Fruit fly (Drosophila melanogaster) whole organism, prepupa: ENCODE data around the gene CG14565.
A peak's percentile ranks its signal among the peaks of the same experiment; 100 is the strongest.

Source experiments
- CG10631 ChIP-seq: fragments of 200-800 bp; sonication (Bioruptor generic); optimal IDR thresholded peaks from 2 replicates; lab custom pipeline; 2016; ENCODE audit warnings: missing biosample characterization, missing genetic modification characterization
- CG10669 ChIP-seq: fragments of 200-800 bp; sonication (Bioruptor generic); optimal IDR thresholded peaks from 3 replicates; lab custom pipeline; 2018; ENCODE audit warnings: missing biosample characterization, mild to moderate bottlenecking, missing genetic modification characterization, moderate library complexity
- CG11762 ChIP-seq: fragments of 200-800 bp; sonication (Bioruptor generic); optimal IDR thresholded peaks from 3 replicates; lab custom pipeline; 2016; ENCODE audit warnings: missing biosample characterization, missing genetic modification characterization; ENCODE audit not compliant: insufficient read depth
- CG11902 ChIP-seq: fragments of 200-800 bp; sonication (Bioruptor generic); optimal IDR thresholded peaks from 3 replicates; lab custom pipeline; 2016; ENCODE audit warnings: missing biosample characterization, missing genetic modification characterization
- CG15336 ChIP-seq: fragments of 200-800 bp; sonication (Bioruptor generic); IDR thresholded peaks from 2 replicates; pipeline ENCODE4 v1.3.6; 2022; ENCODE audit warnings: missing biosample characterization, missing genetic modification characterization
- CG1621 ChIP-seq: fragments of 200-800 bp; sonication (Bioruptor generic); optimal IDR thresholded peaks from 3 replicates; lab custom pipeline; 2018; ENCODE audit warnings: missing biosample characterization, mild to moderate bottlenecking, missing genetic modification characterization
- CG16779 ChIP-seq: fragments of 200-800 bp; sonication (Bioruptor generic); optimal IDR thresholded peaks from 3 replicates; lab custom pipeline; 2017; ENCODE audit warnings: missing biosample characterization, mild to moderate bottlenecking, missing genetic modification characterization
- CG31627 ChIP-seq: fragments of 200-800 bp; sonication (Bioruptor generic); optimal IDR thresholded peaks from 3 replicates; lab custom pipeline; 2016; ENCODE audit warnings: missing biosample characterization, missing genetic modification characterization
- CG32006 ChIP-seq: fragments of 200-800 bp; sonication (Bioruptor generic); optimal IDR thresholded peaks from 3 replicates; lab custom pipeline; 2017; ENCODE audit warnings: missing biosample characterization, mild to moderate bottlenecking, missing genetic modification characterization
- CG3919 ChIP-seq: fragments of 200-800 bp; sonication (Bioruptor generic); optimal IDR thresholded peaks from 3 replicates; lab custom pipeline; 2016; ENCODE audit warnings: missing biosample characterization, missing genetic modification characterization
- CG6163 ChIP-seq: fragments of 200-800 bp; sonication (Bioruptor generic); IDR thresholded peaks from 3 replicates; pipeline ENCODE4 v1.3.6; 2022; ENCODE audit warnings: missing biosample characterization, missing genetic modification characterization
- CG6808 ChIP-seq: fragments of 200-800 bp; sonication (Bioruptor generic); optimal IDR thresholded peaks from 3 replicates; lab custom pipeline; 2017; ENCODE audit warnings: missing biosample characterization, missing genetic modification characterization, mild to moderate bottlenecking, moderate library complexity, missing genetic modification reagents
- CG6854 ChIP-seq: fragments of 200-800 bp; sonication (Bioruptor generic); optimal IDR thresholded peaks from 2 replicates; lab custom pipeline; 2017; ENCODE audit warnings: missing biosample characterization, mild to moderate bottlenecking, missing genetic modification characterization
- CG8119 ChIP-seq: fragments of 200-800 bp; sonication (Bioruptor generic); IDR thresholded peaks from 3 replicates; pipeline ENCODE4 v1.3.6; 2022; ENCODE audit warnings: missing biosample characterization, missing genetic modification characterization
- CG8319 ChIP-seq: fragments of 200-800 bp; sonication (Bioruptor generic); optimal IDR thresholded peaks from 3 replicates; lab custom pipeline; 2016; ENCODE audit warnings: missing biosample characterization, missing genetic modification characterization
- Eip75B ChIP-seq: fragments of 200-800 bp; sonication (Bioruptor generic); optimal IDR thresholded peaks from 3 replicates; lab custom pipeline; 2016; ENCODE audit warnings: missing biosample characterization, missing genetic modification characterization
- Eip78C ChIP-seq: fragments of 200-800 bp; sonication (Bioruptor generic); peaks from one replicate; lab custom pipeline; 2016; ENCODE audit warnings: missing biosample characterization, missing genetic modification characterization
- Eip93F ChIP-seq: fragments of 200-800 bp; sonication (Bioruptor generic); optimal IDR thresholded peaks from 2 replicates; lab custom pipeline; 2016; ENCODE audit warnings: missing biosample characterization, mild to moderate bottlenecking, missing genetic modification characterization
- Ets21C ChIP-seq: fragments of 200-800 bp; sonication (Bioruptor generic); optimal IDR thresholded peaks from 3 replicates; lab custom pipeline; 2016; ENCODE audit warnings: missing biosample characterization, missing genetic modification characterization
- Ets96B ChIP-seq: fragments of 200-800 bp; optimal IDR thresholded peaks from 2 replicates; lab custom pipeline; 2019; ENCODE audit warnings: missing biosample characterization, mild to moderate bottlenecking, missing genetic modification characterization, moderate library complexity
- Hr38 ChIP-seq: sonication (Bioruptor generic); optimal IDR thresholded peaks from 2 replicates; lab custom pipeline; 2016; ENCODE audit warnings: missing biosample characterization, missing genetic modification characterization
- Hr4 ChIP-seq: fragments of 200-800 bp; sonication (Bioruptor generic); optimal IDR thresholded peaks from 3 replicates; lab custom pipeline; 2016; ENCODE audit warnings: missing biosample characterization, missing genetic modification characterization
- Lpt ChIP-seq: fragments of 200-800 bp; sonication (Bioruptor generic); optimal IDR thresholded peaks from 3 replicates; lab custom pipeline; 2016; ENCODE audit warnings: missing biosample characterization, missing genetic modification characterization
- Met ChIP-seq: fragments of 200-800 bp; sonication (Bioruptor generic); optimal IDR thresholded peaks from 3 replicates; lab custom pipeline; 2016; ENCODE audit warnings: missing biosample characterization, missing genetic modification characterization
- OdsH ChIP-seq: fragments of 200-800 bp; sonication (Bioruptor generic); optimal IDR thresholded peaks from 3 replicates; lab custom pipeline; 2016; ENCODE audit warnings: missing biosample characterization, missing genetic modification characterization
- Sox102F ChIP-seq: fragments of 200-800 bp; sonication (Bioruptor generic); optimal IDR thresholded peaks from 2 replicates; lab custom pipeline; 2016; ENCODE audit warnings: missing biosample characterization, mild to moderate bottlenecking, missing genetic modification characterization
- Sox15 ChIP-seq: fragments of 200-800 bp; sonication (Bioruptor generic); optimal IDR thresholded peaks from 3 replicates; lab custom pipeline; 2016; ENCODE audit warnings: missing biosample characterization, missing genetic modification characterization
- cyc ChIP-seq: fragments of 200-800 bp; sonication (Bioruptor generic); optimal IDR thresholded peaks from 3 replicates; lab custom pipeline; 2016; ENCODE audit warnings: missing biosample characterization, missing genetic modification characterization
- dac ChIP-seq: fragments of 200-800 bp; sonication (Bioruptor generic); optimal IDR thresholded peaks from 2 replicates; lab custom pipeline; 2017; ENCODE audit warnings: missing biosample characterization, mild to moderate bottlenecking, missing genetic modification characterization
- eg ChIP-seq: fragments of 200-800 bp; sonication (Bioruptor generic); IDR thresholded peaks from 3 replicates; pipeline ENCODE4 v1.3.6; 2022; ENCODE audit warnings: missing biosample characterization, missing genetic modification characterization
- esn ChIP-seq: fragments of 200-800 bp; sonication (Bioruptor generic); optimal IDR thresholded peaks from 2 replicates; lab custom pipeline; 2016; ENCODE audit warnings: missing biosample characterization, mild to moderate bottlenecking, missing genetic modification characterization, moderate library complexity
- fd59A ChIP-seq: fragments of 200-800 bp; sonication (Bioruptor generic); optimal IDR thresholded peaks from 2 replicates; lab custom pipeline; 2017; ENCODE audit warnings: missing biosample characterization, mild to moderate bottlenecking, missing genetic modification characterization, missing genetic modification reagents
- fd85E ChIP-seq: fragments of 200-800 bp; sonication (Bioruptor generic); optimal IDR thresholded peaks from 3 replicates; lab custom pipeline; 2016; ENCODE audit warnings: missing biosample characterization, missing genetic modification characterization
- fkh ChIP-seq: fragments of 200-800 bp; sonication (Bioruptor generic); optimal IDR thresholded peaks from 3 replicates; lab custom pipeline; 2017; ENCODE audit warnings: missing biosample characterization, mild to moderate bottlenecking, missing genetic modification characterization, moderate library complexity
- lz ChIP-seq: fragments of 200-800 bp; sonication (Bioruptor generic); optimal IDR thresholded peaks from 3 replicates; lab custom pipeline; 2016; ENCODE audit warnings: missing biosample characterization, missing genetic modification characterization
- net ChIP-seq: fragments of 200-800 bp; sonication (Bioruptor generic); optimal IDR thresholded peaks from 3 replicates; lab custom pipeline; 2016; ENCODE audit warnings: missing biosample characterization, missing genetic modification characterization
- pdm3 ChIP-seq: fragments of 200-800 bp; sonication (Bioruptor generic); optimal IDR thresholded peaks from 3 replicates; lab custom pipeline; 2016; ENCODE audit warnings: missing biosample characterization, missing genetic modification characterization
- salr ChIP-seq, 2 experiments: fragments of 200-800 bp; sonication (Bioruptor generic); optimal IDR thresholded peaks; 3 replicates each; lab custom pipeline; 2016 to 2018; ENCODE audit warnings: missing biosample characterization in 2 of 2, missing genetic modification characterization in 2 of 2, mild to moderate bottlenecking in 1 of 2
- spab ChIP-seq: fragments of 200-800 bp; sonication (Bioruptor generic); optimal IDR thresholded peaks from 2 replicates; lab custom pipeline; 2017; ENCODE audit warnings: missing biosample characterization, mild to moderate bottlenecking, missing genetic modification characterization, missing genetic modification reagents
- svp ChIP-seq: fragments of 200-800 bp; sonication (Bioruptor generic); peaks from one replicate; lab custom pipeline; 2016; ENCODE audit warnings: missing biosample characterization, missing genetic modification characterization
- topi ChIP-seq: fragments of 200-800 bp; sonication (Bioruptor generic); optimal IDR thresholded peaks from 3 replicates; lab custom pipeline; 2016; ENCODE audit warnings: missing biosample characterization, missing genetic modification characterization
- vri ChIP-seq: fragments of 200-800 bp; sonication (Bioruptor generic); optimal IDR thresholded peaks from 3 replicates; lab custom pipeline; 2016; ENCODE audit warnings: missing biosample characterization, mild to moderate bottlenecking, missing genetic modification characterization

The CG14565 gene

dm6 chr3L:21756857-21757256 lies 12.8 kb upstream of the CG14565 start, which contains the start of gene CG14564:
CG14564 (plus strand) TSS chr3L:21757157.
- no peak for TF ChIP-seq Sox102F (GFP tag; lab: Kevin White, UChicago)
- no peak for TF ChIP-seq CG10631 (GFP tag; lab: Kevin White, UChicago)
- no peak for TF ChIP-seq Met (GFP tag; lab: Kevin White, UChicago)
- TF ChIP-seq CG8119, result no peak
- TF ChIP-seq spab (GFP tag; lab: Kevin White, UChicago), result no peak
- no peak for TF ChIP-seq CG6163 (GFP tag; lab: Robert Waterston, UW)
- TF ChIP-seq CG15336 (GFP tag; lab: Robert Waterston, UW), result no peak
- TF ChIP-seq fd59A, result no peak
- no peak for TF ChIP-seq cyc
- no peak for TF ChIP-seq CG10669 (GFP tag; lab: Kevin White, UChicago)
- TF ChIP-seq salr (GFP tag; optimal IDR thresholded peaks at IDR 0.05; lab: Kevin White, UChicago), result no peak
- no peak for TF ChIP-seq CG6854 (GFP tag; lab: Kevin White, UChicago)
- no peak for TF ChIP-seq CG1621
- no peak for TF ChIP-seq pdm3 (GFP tag; lab: Kevin White, UChicago)
- TF ChIP-seq lz, result no peak
- no peak for TF ChIP-seq Ets21C (GFP tag; lab: Kevin White, UChicago)
- TF ChIP-seq CG3919 (GFP tag; lab: Kevin White, UChicago), result no peak

DNA sequence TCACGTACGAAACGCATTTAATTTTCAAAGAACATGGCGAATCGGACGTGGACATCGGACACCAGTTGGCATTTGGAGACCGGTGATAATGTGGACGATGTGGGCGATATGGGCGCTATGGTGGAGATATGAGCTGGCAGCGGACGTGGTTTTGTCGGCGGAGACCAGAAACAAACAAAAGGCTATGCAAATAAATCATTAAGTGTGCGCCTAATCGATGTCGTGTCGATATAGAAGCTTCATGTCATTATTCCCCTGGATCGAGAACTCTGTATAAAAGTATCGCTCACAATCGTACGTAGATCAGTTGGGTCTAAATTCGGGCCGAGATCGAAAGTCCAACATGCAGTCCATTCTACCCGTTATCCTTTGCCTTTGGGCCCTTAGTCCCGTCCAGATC lies 2.8 kb downstream of the CG14565 start, which contains the start of gene CG14572:
CG14572 (plus strand) TSS at position 301 of the 400 bp plus-strand sequence.
- TF ChIP-seq CG16779 (tag; lab: Kevin White, UChicago), result no peak
- no peak for TF ChIP-seq CG6854 (GFP tag; lab: Kevin White, UChicago)
- no peak for TF ChIP-seq pdm3 (GFP tag; lab: Kevin White, UChicago)
- TF ChIP-seq net (GFP tag; lab: Kevin White, UChicago), result no peak
- TF ChIP-seq CG1621, result no peak
- TF ChIP-seq vri (GFP tag; lab: Kevin White, UChicago), result no peak
- no peak for TF ChIP-seq Ets96B
- no peak for TF ChIP-seq CG6163 (GFP tag; lab: Robert Waterston, UW)
- TF ChIP-seq CG31627, result no peak
- TF ChIP-seq OdsH, result no peak
- no peak for TF ChIP-seq CG32006 (GFP tag; lab: Kevin White, UChicago)
- TF ChIP-seq CG15336 (GFP tag; lab: Robert Waterston, UW), result no peak
- no peak for TF ChIP-seq topi
- no peak for TF ChIP-seq CG3919 (GFP tag; lab: Kevin White, UChicago)
- no peak for TF ChIP-seq Sox15 (GFP tag; lab: Kevin White, UChicago)

dm6 chr3L:21740209-21740608 lies 3.9 kb downstream of the CG14565 start, which contains the start of gene CG14566:
CG14566 (minus strand) TSS chr3L:21740309.
- TF ChIP-seq Hr4, result no peak
- TF ChIP-seq CG6163 (GFP tag; lab: Robert Waterston, UW), result no peak
- TF ChIP-seq Lpt (GFP tag; lab: Kevin White, UChicago), result no peak
- TF ChIP-seq lz, result no peak
- no peak for TF ChIP-seq CG3919 (GFP tag; lab: Kevin White, UChicago)
- TF ChIP-seq net (GFP tag; lab: Kevin White, UChicago), result no peak
- no peak for TF ChIP-seq CG11762 (GFP tag; lab: Kevin White, UChicago)
- no peak for TF ChIP-seq Eip75B (GFP tag; lab: Kevin White, UChicago)
- TF ChIP-seq dac, result no peak
- TF ChIP-seq Sox102F (GFP tag; lab: Kevin White, UChicago), result no peak
- no peak for TF ChIP-seq OdsH
- TF ChIP-seq Ets21C (GFP tag; lab: Kevin White, UChicago), result no peak
- TF ChIP-seq fd85E (GFP tag; lab: Kevin White, UChicago), result no peak
- TF ChIP-seq CG11902 (GFP tag; lab: Kevin White, UChicago), result no peak
- no peak for TF ChIP-seq CG32006 (GFP tag; lab: Kevin White, UChicago)
- TF ChIP-seq Eip93F (GFP tag; lab: Kevin White, UChicago), result no peak

DNA sequence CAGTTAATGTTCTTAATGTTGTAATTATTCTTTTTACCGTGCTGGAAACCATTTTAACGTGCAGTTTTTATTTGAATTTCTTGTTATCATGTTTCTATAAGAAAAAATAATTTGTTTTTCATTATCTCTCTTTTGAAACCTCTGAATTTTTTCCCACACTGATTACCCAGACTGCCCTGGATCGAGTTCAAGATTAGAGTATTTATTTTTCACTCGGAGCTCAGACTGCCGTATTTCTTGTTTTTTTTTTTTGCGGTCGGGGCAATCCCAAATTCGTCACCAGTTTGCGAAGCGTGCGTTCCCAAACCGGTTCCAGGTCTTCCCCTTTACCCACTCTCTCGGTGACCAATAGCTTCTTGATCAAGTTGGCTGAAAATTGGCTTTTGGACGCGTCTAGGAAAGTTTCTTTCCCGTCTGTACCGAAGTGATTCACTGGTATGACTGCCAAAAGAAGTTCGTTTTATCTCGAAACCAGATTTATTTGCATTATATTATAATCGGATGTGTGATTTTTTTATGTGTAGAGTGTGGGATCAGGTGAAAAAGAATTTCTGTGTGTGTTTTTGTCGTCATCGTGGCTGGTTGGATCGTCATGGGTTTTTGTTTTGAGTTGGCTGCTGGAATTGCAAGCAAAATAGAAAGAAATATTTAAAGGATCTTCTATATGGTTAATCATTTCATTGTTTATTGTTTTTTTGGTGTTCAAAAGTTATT lies 4.9 kb downstream of the CG14565 start:
- TF ChIP-seq fkh (GFP tag; lab: Kevin White, UChicago) (peak; percentile 33), fd59A (no peak), Eip75B (GFP tag; lab: Kevin White, UChicago) (peak; percentile 16), esn (GFP tag; lab: Kevin White, UChicago) (peak; percentile 50), OdsH (peak; percentile 8), CG31627 (peak; percentile 25), CG11762 (GFP tag; lab: Kevin White, UChicago) (no peak), Hr38 (GFP tag; lab: Kevin White, UChicago) (no peak), vri (GFP tag; lab: Kevin White, UChicago) (peak; percentile 17), CG8319 (GFP tag; lab: Kevin White, UChicago) (peak; percentile 38), Sox15 (GFP tag; lab: Kevin White, UChicago) (peak; percentile 25), CG11902 (GFP tag; lab: Kevin White, UChicago) (peak; percentile 13), CG6808 (GFP tag; lab: Kevin White, UChicago) (no peak), spab (GFP tag; lab: Kevin White, UChicago) (no peak), svp (GFP tag; lab: Kevin White, UChicago) (peak; percentile 88), lz (peak; percentile 31), net (GFP tag; lab: Kevin White, UChicago) (no peak), topi (peak; percentile 56), eg (GFP tag; lab: Robert Waterston, UW) (0 out of 3 replicates have a peak, but pooled peaks have one; percentile 22), CG3919 (GFP tag; lab: Kevin White, UChicago) (peak; percentile 12), Eip78C (peak; percentile 85)
